Worm (Caenorhabditis elegans) whole organism, L4 larva: Measurements from ENCODE around the gene T09F5.20.

Source experiments
- F49E8.2 ChIP-seq: sonication (generic microtip); optimal IDR thresholded peaks from 2 replicates; lab custom pipeline; 2016; ENCODE audit warnings: missing compliant biosample characterization, mild to moderate bottlenecking, missing genetic modification characterization, borderline replicate concordance
- R02D3.7 ChIP-seq: fragments of 150-350 bp; sonication (generic microtip); optimal IDR thresholded peaks from 3 replicates; lab custom pipeline; 2014; ENCODE audit warnings: missing biosample characterization, missing genetic modification characterization
- T26A8.4 ChIP-seq: fragments of 200-800 bp; sonication (Bioruptor generic); IDR thresholded peaks from 2 replicates; pipeline ENCODE4 v1.3.6; 2022; ENCODE audit warnings: missing genetic modification characterization, missing compliant biosample characterization
- Y48G9A.11 ChIP-seq: fragments of 200-800 bp; sonication (Bioruptor generic); IDR thresholded peaks from 2 replicates; pipeline ENCODE4 v1.3.6; 2022; ENCODE audit warnings: missing genetic modification reagents, missing genetic modification characterization, missing compliant biosample characterization
- Y75B8A.6 ChIP-seq: fragments of 200-800 bp; sonication (Bioruptor generic); IDR thresholded peaks from 2 replicates; pipeline ENCODE4 v1.3.6; 2022; ENCODE audit warnings: missing genetic modification reagents, missing genetic modification characterization, missing compliant biosample characterization
- ama-1 ChIP-seq: fragments of 150-350 bp; optimal IDR thresholded peaks from 2 replicates; lab custom pipeline; 2014; ENCODE audit warnings: inconsistent platforms, mixed read lengths
- arid-1 ChIP-seq: fragments of 200-800 bp; sonication (Bioruptor generic); conservative IDR thresholded peaks from 2 replicates; pipeline ENCODE4 v1.3.6; 2022; ENCODE audit warnings: missing genetic modification reagents, missing genetic modification characterization, missing compliant biosample characterization
- attf-4 ChIP-seq: sonication (generic microtip); optimal IDR thresholded peaks from 3 replicates; lab custom pipeline; 2017; ENCODE audit warnings: missing biosample characterization, missing genetic modification characterization
- ceh-32 ChIP-seq: sonication (generic microtip); optimal IDR thresholded peaks from 2 replicates; lab custom pipeline; 2016; ENCODE audit warnings: mild to moderate bottlenecking, missing genetic modification characterization, missing compliant biosample characterization; ENCODE audit not compliant: poor library complexity
- ctbp-1 ChIP-seq: fragments of 200-800 bp; sonication (Bioruptor generic); IDR thresholded peaks from 2 replicates; pipeline ENCODE4 v1.3.6; 2022; ENCODE audit warnings: missing genetic modification reagents, missing genetic modification characterization, missing compliant biosample characterization
- daf-19 ChIP-seq: fragments of 200-800 bp; sonication (Bioruptor generic); conservative IDR thresholded peaks from 2 replicates; pipeline ENCODE4 v1.3.6; 2022; ENCODE audit warnings: missing genetic modification characterization, missing compliant biosample characterization
- dmd-9 ChIP-seq: fragments of 200-800 bp; sonication (Bioruptor generic); IDR thresholded peaks from 2 replicates; pipeline ENCODE4 v1.3.6; 2022; ENCODE audit warnings: missing genetic modification reagents, missing genetic modification characterization, missing compliant biosample characterization
- egl-27 ChIP-seq: sonication (generic microtip); optimal IDR thresholded peaks from 3 replicates; lab custom pipeline; 2017; ENCODE audit warnings: missing biosample characterization, missing genetic modification reagents, missing genetic modification characterization
- hlh-11 ChIP-seq: fragments of 200-800 bp; sonication (Bioruptor generic); optimal IDR thresholded peaks from 2 replicates; lab custom pipeline; 2018; ENCODE audit warnings: mild to moderate bottlenecking, missing genetic modification characterization, missing compliant biosample characterization
- hmg-1.1 ChIP-seq: fragments of 200-800 bp; sonication (Bioruptor generic); IDR thresholded peaks from 2 replicates; pipeline ENCODE4 v1.3.6; 2022; ENCODE audit warnings: missing genetic modification reagents, missing genetic modification characterization, missing compliant biosample characterization
- lin-13 ChIP-seq: fragments of 150-350 bp; optimal IDR thresholded peaks from 2 replicates; lab custom pipeline; 2014; ENCODE audit warnings: missing biosample characterization, missing genetic modification reagents, missing genetic modification characterization
- lin-38 ChIP-seq: fragments of 200-800 bp; sonication (Bioruptor generic); IDR thresholded peaks from 2 replicates; pipeline ENCODE4 v1.3.6; 2022; ENCODE audit warnings: missing genetic modification reagents, missing genetic modification characterization, missing compliant biosample characterization
- lin-39 ChIP-seq: fragments of 150-350 bp; optimal IDR thresholded peaks from 2 replicates; lab custom pipeline; 2014; ENCODE audit warnings: missing biosample characterization, missing genetic modification reagents, missing genetic modification characterization
- madf-5 ChIP-seq, 2 experiments: fragments of 200-800 bp; sonication (Bioruptor generic); IDR thresholded peaks; 2 replicates each; pipeline ENCODE4 v1.3.6; 2022; ENCODE audit warnings: missing compliant biosample characterization in 2 of 2, missing genetic modification characterization in 2 of 2
- madf-9 ChIP-seq: fragments of 200-800 bp; sonication (Bioruptor generic); conservative IDR thresholded peaks from 2 replicates; pipeline ENCODE4 v1.3.6; 2022; ENCODE audit warnings: missing genetic modification reagents, missing genetic modification characterization, missing compliant biosample characterization
- mdl-1 ChIP-seq, 2 experiments: fragments of 150-350 bp in 1 of 2; sonication (generic microtip) in 1 of 2; optimal IDR thresholded peaks; 2 replicates each; lab custom pipeline; 2014 to 2017; ENCODE audit warnings: missing biosample characterization in 2 of 2, missing genetic modification characterization in 2 of 2
- mdt-29 ChIP-seq: fragments of 200-800 bp; sonication (Bioruptor generic); IDR thresholded peaks from 2 replicates; pipeline ENCODE4 v1.3.6; 2022; ENCODE audit warnings: missing genetic modification reagents, missing genetic modification characterization, missing compliant biosample characterization
- mep-1 ChIP-seq: fragments of 150-350 bp; sonication (generic microtip); optimal IDR thresholded peaks from 3 replicates; lab custom pipeline; 2014; ENCODE audit warnings: missing biosample characterization, missing genetic modification characterization
- mes-2 ChIP-seq: sonication (generic microtip); optimal IDR thresholded peaks from 2 replicates; lab custom pipeline; 2016; ENCODE audit warnings: missing genotype, mild to moderate bottlenecking, missing genetic modification characterization, missing compliant biosample characterization; ENCODE audit not compliant: poor library complexity, severe bottlenecking
- mxl-3 ChIP-seq: fragments of 200-800 bp; sonication (Bioruptor generic); optimal IDR thresholded peaks from 2 replicates; lab custom pipeline; 2018; ENCODE audit warnings: mild to moderate bottlenecking, missing genetic modification characterization, missing compliant biosample characterization
- nhr-102 ChIP-seq: sonication (generic microtip); optimal IDR thresholded peaks from 2 replicates; lab custom pipeline; 2016; ENCODE audit warnings: mild to moderate bottlenecking, missing genetic modification characterization, moderate library complexity, missing compliant biosample characterization
- nhr-25 ChIP-seq: sonication (generic microtip); optimal IDR thresholded peaks from 2 replicates; lab custom pipeline; 2017; ENCODE audit warnings: missing genetic modification characterization, mild to moderate bottlenecking, missing compliant biosample characterization, antibody characterized with exemption, moderate library complexity, borderline replicate concordance; ENCODE audit not compliant: insufficient read depth
- nhr-48 ChIP-seq: sonication (generic microtip); optimal IDR thresholded peaks from 2 replicates; lab custom pipeline; 2016; ENCODE audit warnings: mild to moderate bottlenecking, missing genetic modification characterization, missing compliant biosample characterization
- nhr-6 ChIP-seq: fragments of 150-350 bp; optimal IDR thresholded peaks from 2 replicates; lab custom pipeline; 2014; ENCODE audit warnings: missing biosample characterization, missing genetic modification characterization
- nhr-77 ChIP-seq: fragments of 150-350 bp; optimal IDR thresholded peaks from 2 replicates; lab custom pipeline; 2014; ENCODE audit warnings: missing biosample characterization, missing genetic modification characterization
- pha-4 ChIP-seq, 2 experiments: fragments of 150-350 bp in 1 of 2; fragments of 200-800 bp in 1 of 2; sonication (Bioruptor generic) in 1 of 2; IDR thresholded peaks in 1 of 2; optimal IDR thresholded peaks in 1 of 2; 2 replicates each; pipeline versions ENCODE4 v1.3.6 to Lab custom; 2014 to 2022; ENCODE audit warnings: missing genetic modification characterization in 2 of 2, missing genetic modification reagents in 2 of 2, missing biosample characterization in 1 of 2, missing compliant biosample characterization in 1 of 2
- rbr-2 ChIP-seq: sonication (generic microtip); optimal IDR thresholded peaks from 2 replicates; lab custom pipeline; 2016; ENCODE audit warnings: missing genotype, missing genetic modification characterization, missing compliant biosample characterization
- sdz-12 ChIP-seq: fragments of 200-800 bp; sonication (Bioruptor generic); optimal IDR thresholded peaks from 2 replicates; lab custom pipeline; 2018; ENCODE audit warnings: mild to moderate bottlenecking, missing genetic modification characterization, missing compliant biosample characterization
- set-16 ChIP-seq: fragments of 200-800 bp; sonication (Bioruptor generic); IDR thresholded peaks from 2 replicates; pipeline ENCODE4 v1.3.6; 2022; ENCODE audit warnings: missing genetic modification reagents, missing genetic modification characterization, missing compliant biosample characterization
- skn-1 ChIP-seq: fragments of 150-350 bp; optimal IDR thresholded peaks from 2 replicates; lab custom pipeline; 2014; ENCODE audit warnings: missing biosample characterization, missing genetic modification characterization
- snpc-1.2 ChIP-seq: fragments of 200-800 bp; sonication (Bioruptor generic); IDR thresholded peaks from 2 replicates; pipeline ENCODE4 v1.3.6; 2022; ENCODE audit warnings: missing genetic modification reagents, missing genetic modification characterization, missing compliant biosample characterization
- snpc-4 ChIP-seq: fragments of 150-350 bp; optimal IDR thresholded peaks from 2 replicates; lab custom pipeline; 2014; ENCODE audit warnings: missing biosample characterization, missing genetic modification characterization
- unc-130 ChIP-seq: sonication (generic microtip); optimal IDR thresholded peaks from 2 replicates; lab custom pipeline; 2016; ENCODE audit warnings: missing genetic modification reagents, missing genetic modification characterization, missing compliant biosample characterization
- unc-39 ChIP-seq: sonication (generic microtip); optimal IDR thresholded peaks from 2 replicates; lab custom pipeline; 2017; ENCODE audit warnings: missing biosample characterization, missing genetic modification characterization
- vab-7 ChIP-seq: fragments of 200-800 bp; sonication (Bioruptor generic); IDR thresholded peaks from 2 replicates; pipeline ENCODE4 v1.3.6; 2022; ENCODE audit warnings: missing genetic modification reagents, missing genetic modification characterization, missing compliant biosample characterization
- zfp-3 ChIP-seq: fragments of 200-800 bp; sonication (Bioruptor generic); conservative IDR thresholded peaks from 2 replicates; pipeline ENCODE4 v1.3.6; 2022; ENCODE audit warnings: missing genetic modification reagents, missing genetic modification characterization, missing compliant biosample characterization
- zip-11 ChIP-seq: fragments of 200-800 bp; sonication (Bioruptor generic); IDR thresholded peaks from 2 replicates; pipeline ENCODE4 v1.3.6; 2022; ENCODE audit warnings: missing genetic modification characterization, missing compliant biosample characterization
- zip-2 ChIP-seq: fragments of 150-350 bp; optimal IDR thresholded peaks from 2 replicates; lab custom pipeline; 2014; ENCODE audit warnings: missing biosample characterization, missing genetic modification characterization

T09F5.20 gene

DNA sequence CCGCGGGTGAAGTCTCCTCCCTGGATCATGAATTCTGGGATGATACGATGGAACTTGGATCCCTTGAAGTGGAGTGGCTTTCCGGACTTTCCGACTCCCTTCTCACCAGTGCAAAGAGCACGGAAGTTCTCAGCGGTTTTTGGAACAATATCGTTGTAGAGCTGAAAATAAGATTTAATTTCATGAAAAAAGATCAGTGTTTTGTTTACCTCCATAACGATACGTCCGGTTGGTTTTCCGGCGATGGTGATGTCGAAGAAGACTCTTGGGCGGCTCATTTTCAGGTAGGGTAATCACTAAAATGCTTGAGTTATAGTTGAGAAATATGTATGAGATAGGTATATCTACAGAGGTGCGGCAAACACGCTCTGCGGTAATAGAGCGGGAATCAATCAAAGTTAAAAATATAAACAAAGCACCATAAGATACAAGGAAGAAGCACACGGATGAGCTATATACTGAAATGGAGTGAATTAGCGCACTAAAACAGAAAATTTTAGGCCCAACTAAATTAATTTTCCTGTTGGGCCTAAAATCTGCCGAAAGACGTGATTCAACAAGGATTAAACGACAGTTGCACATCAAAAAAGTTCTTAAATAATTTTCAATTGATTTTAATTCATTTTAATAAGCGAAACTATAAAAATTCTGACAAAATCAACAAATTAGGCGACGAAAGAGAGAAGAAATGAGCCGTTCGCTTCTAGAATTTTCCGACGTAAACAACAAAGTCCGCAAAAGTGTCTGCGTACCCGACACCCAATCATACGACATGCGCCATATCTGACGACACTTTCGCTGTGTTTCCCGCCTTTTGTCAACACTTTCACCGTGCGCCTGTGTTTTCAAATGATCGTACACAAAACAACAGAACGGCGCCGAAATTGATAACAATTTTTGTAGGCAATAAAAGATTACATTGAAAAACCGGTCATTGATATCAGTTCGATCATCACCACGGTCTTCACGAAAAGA is 39.7 kb upstream of the T09F5.20 start, which contains the start of the genes cyn-7 and bath-36 (continued):
- peak; percentile 62; the same call in 1 of the 2 replicates for TF ChIP-seq zfp-3 (GFP tag; lab: Robert Waterston, UW)
- peak; percentile 77 for TF ChIP-seq nhr-102 (tag; lab: Kevin White, UChicago)
- TF ChIP-seq daf-19 (GFP tag; lab: Robert Waterston, UW): no peak
- no peak for TF ChIP-seq zip-11 (GFP tag; lab: Robert Waterston, UW)
- no peak for TF ChIP-seq egl-27 (tag; lab: Kevin White, UChicago)
- peak; percentile 18 for TF ChIP-seq zip-2 (tag; lab: Kevin White, UChicago)
- TF ChIP-seq nhr-77 (tag; lab: Kevin White, UChicago): peak; percentile 60
- TF ChIP-seq nhr-48 (tag; lab: Kevin White, UChicago): peak; percentile 75
- TF ChIP-seq pha-4 (GFP tag; IDR thresholded peaks at IDR 0.05; lab: Robert Waterston, UW): 0 out of 2 replicates have a peak, but pooled peaks have one; percentile 37
- peak; percentile 38 for TF ChIP-seq pha-4 (tag; optimal IDR thresholded peaks at IDR 0.05; lab: Kevin White, UChicago)
- TF ChIP-seq attf-4: no peak
- peak; percentile 71; the same call in 1 of the 2 replicates for TF ChIP-seq mdt-29 (GFP tag; lab: Robert Waterston, UW)
- TF ChIP-seq mdl-1 (tag; optimal IDR thresholded peaks at IDR 0.05; lab: Kevin White, UChicago): peak in 1 of 2 experiments; percentile 55
- TF ChIP-seq F49E8.2: no peak

DNA sequence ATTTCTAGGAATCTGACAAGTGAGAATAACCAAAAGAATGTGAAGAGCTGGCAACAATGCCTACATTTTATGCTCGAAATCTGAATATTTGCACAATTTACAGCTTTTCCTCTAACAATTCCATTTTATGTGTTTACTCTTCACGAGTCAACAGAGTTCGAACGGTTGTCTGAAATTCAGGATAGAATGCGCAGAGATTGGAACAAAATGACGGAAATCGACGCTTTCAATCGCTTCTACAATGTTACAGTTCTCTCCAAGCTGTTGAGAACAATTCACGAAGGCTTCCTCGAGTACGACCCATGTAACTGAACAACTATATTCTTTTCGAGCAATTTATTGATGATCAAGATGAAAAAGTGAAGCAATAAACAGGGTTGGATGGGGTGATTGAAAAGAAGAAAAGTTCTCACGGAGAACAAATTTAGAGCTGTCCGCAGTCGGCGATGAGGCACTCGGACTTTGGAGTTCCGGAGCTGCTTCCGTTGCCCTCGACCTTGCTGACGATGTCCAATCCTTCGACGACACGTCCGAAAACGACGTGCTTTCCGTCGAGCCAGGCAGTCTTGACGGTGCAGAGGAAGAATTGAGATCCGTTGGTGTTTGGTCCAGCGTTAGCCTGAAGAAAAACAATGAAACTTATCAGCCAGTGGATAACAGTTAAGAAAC is 38.7 kb upstream of the T09F5.20 start, which contains the start of gene Y75B12B.3:
Y75B12B.3 (minus strand) TSS at position 21 of the 669 bp plus-strand sequence.
- TF ChIP-seq lin-13 (GFP tag; lab: Kevin White, UChicago): peak; percentile 1
- TF ChIP-seq unc-39 (tag; lab: Kevin White, UChicago): no peak
- peak; percentile 62 for TF ChIP-seq F49E8.2
- TF ChIP-seq ama-1 (lab: Kevin White, UChicago): peak; percentile 92
- TF ChIP-seq nhr-6: no peak
- peak; percentile 2 for TF ChIP-seq nhr-102 (tag; lab: Kevin White, UChicago)
- TF ChIP-seq nhr-48 (tag; lab: Kevin White, UChicago): no peak
- no peak for TF ChIP-seq mxl-3
- 0 out of 4 replicates have a peak, but pooled peaks of 1 of the 2 experiments have one; percentile 42 for TF ChIP-seq madf-5 (GFP tag; IDR thresholded peaks at IDR 0.05; lab: Robert Waterston, UW)
- TF ChIP-seq snpc-1.2 (GFP tag; lab: Robert Waterston, UW): peak; percentile 70; the same call in 1 of the 2 replicates
- TF ChIP-seq lin-38 (GFP tag; lab: Robert Waterston, UW): peak; percentile 52
- no peak for TF ChIP-seq hlh-11 (tag; lab: Kevin White, UChicago)
- no peak for TF ChIP-seq ceh-32
- TF ChIP-seq unc-130 (GFP tag; lab: Kevin White, UChicago): peak; percentile 26
- TF ChIP-seq ctbp-1 (GFP tag; lab: Robert Waterston, UW): no peak
- TF ChIP-seq nhr-25 (tag; lab: Kevin White, UChicago): no peak
- no peak for TF ChIP-seq R02D3.7 (tag; lab: Kevin White, UChicago)
- TF ChIP-seq sdz-12: peak; percentile 13
- no peak for TF ChIP-seq rbr-2 (tag; lab: Kevin White, UChicago)
- no peak for TF ChIP-seq zip-11 (GFP tag; lab: Robert Waterston, UW)
- no peak for TF ChIP-seq mes-2 (tag; lab: Kevin White, UChicago)
- TF ChIP-seq set-16 (GFP tag; lab: Robert Waterston, UW): peak; percentile 65
- TF ChIP-seq zfp-3 (GFP tag; lab: Robert Waterston, UW): no peak
- no peak for TF ChIP-seq snpc-4
- no peak for TF ChIP-seq lin-39
- no peak for TF ChIP-seq Y75B8A.6
- no peak for TF ChIP-seq hmg-1.1 (GFP tag; lab: Robert Waterston, UW)
- TF ChIP-seq mep-1 (tag; lab: Kevin White, UChicago): peak; percentile 11
- TF ChIP-seq arid-1 (GFP tag; lab: Robert Waterston, UW): peak; percentile 39; the same call in 1 of the 2 replicates
- peak; percentile 46; the same call in 1 of the 2 replicates for TF ChIP-seq Y48G9A.11 (GFP tag; lab: Robert Waterston, UW)
- no peak for TF ChIP-seq T26A8.4
- TF ChIP-seq madf-9 (GFP tag; lab: Robert Waterston, UW): no peak
- no peak for TF ChIP-seq skn-1 (tag; lab: Kevin White, UChicago)
- no peak for TF ChIP-seq dmd-9 (GFP tag; lab: Robert Waterston, UW)
- peak; percentile 33; the same call in 1 of the 2 replicates for TF ChIP-seq vab-7 (GFP tag; lab: Robert Waterston, UW)
